Worm (Caenorhabditis elegans): ENCODE measurements around the gene best-18.
"Not testable (repeated sequence)": the region's sequence is repeated elsewhere in the genome, so short reads cannot be mapped to it uniquely, and the experiment has no call there.

DNA sequence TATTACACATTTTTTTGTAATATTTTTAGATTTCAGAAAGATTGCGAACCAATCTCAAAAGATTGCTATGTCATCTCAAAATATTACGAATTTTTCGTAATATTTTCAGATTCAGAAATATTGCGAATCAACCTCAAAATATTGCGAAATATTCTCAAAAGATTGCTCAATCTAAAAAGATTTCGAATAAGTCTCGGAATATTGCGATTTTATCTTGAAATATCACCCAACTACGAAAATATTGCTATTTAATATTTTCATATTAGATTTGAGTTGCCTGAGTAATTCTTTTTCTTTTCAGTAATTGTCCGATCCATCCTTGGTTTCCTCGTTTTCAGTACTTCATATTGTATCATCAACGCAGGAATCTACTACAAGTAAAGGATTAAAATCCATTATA is 9.7 kb downstream of the best-18 start, which contains the start of gene Y70G10A.4:
- not testable (repeated sequence) for TF ChIP-seq flt-1 (GFP tag; IDR thresholded peaks at IDR 0.05); ref-1 (GFP tag; conservative IDR thresholded peaks at IDR 0.05); T22C8.4 (GFP tag; IDR thresholded peaks at IDR 0.05); tab-1 (GFP tag; IDR thresholded peaks at IDR 0.05); med-1 (GFP tag; optimal IDR thresholded peaks at IDR 0.05; ENCODE audit: insufficient read depth); klf-2 (GFP tag; conservative IDR thresholded peaks at IDR 0.05); ztf-29 (GFP tag; IDR thresholded peaks at IDR 0.05); ztf-23 (GFP tag; IDR thresholded peaks at IDR 0.05); cog-1 (tag; optimal IDR thresholded peaks at IDR 0.05)

Measured in whole organism, midembryonic.